Worm (Caenorhabditis elegans) whole organism, L4 larva: ENCODE measurements around the gene tmed-13.

ENCODE experiments used
- F49E8.2 ChIP-seq: sonication (generic microtip); optimal IDR thresholded peaks from 2 replicates; lab custom pipeline; 2016; ENCODE audit warnings: missing compliant biosample characterization, mild to moderate bottlenecking, missing genetic modification characterization, borderline replicate concordance
- ama-1 ChIP-seq: fragments of 150-350 bp; optimal IDR thresholded peaks from 2 replicates; lab custom pipeline; 2014; ENCODE audit warnings: inconsistent platforms, mixed read lengths
- ceh-28 ChIP-seq: fragments of 150-350 bp; optimal IDR thresholded peaks from 2 replicates; lab custom pipeline; 2014; ENCODE audit warnings: missing biosample characterization, missing genetic modification reagents, missing genetic modification characterization
- fos-1 ChIP-seq: fragments of 150-350 bp; optimal IDR thresholded peaks from 2 replicates; lab custom pipeline; 2014; ENCODE audit warnings: missing biosample characterization, missing genetic modification characterization
- jun-1 ChIP-seq: fragments of 150-350 bp; optimal IDR thresholded peaks from 2 replicates; lab custom pipeline; 2014; ENCODE audit warnings: missing biosample characterization, missing genetic modification reagents, missing genetic modification characterization
- mep-1 ChIP-seq: fragments of 150-350 bp; sonication (generic microtip); optimal IDR thresholded peaks from 3 replicates; lab custom pipeline; 2014; ENCODE audit warnings: missing biosample characterization, missing genetic modification characterization
- mxl-3 ChIP-seq: fragments of 200-800 bp; sonication (Bioruptor generic); optimal IDR thresholded peaks from 2 replicates; lab custom pipeline; 2018; ENCODE audit warnings: mild to moderate bottlenecking, missing genetic modification characterization, missing compliant biosample characterization
- nhr-237 ChIP-seq: sonication (generic microtip); optimal IDR thresholded peaks from 2 replicates; lab custom pipeline; 2017; ENCODE audit warnings: missing biosample characterization, missing genetic modification characterization
- nhr-6 ChIP-seq: fragments of 150-350 bp; optimal IDR thresholded peaks from 2 replicates; lab custom pipeline; 2014; ENCODE audit warnings: missing biosample characterization, missing genetic modification characterization
- nhr-77 ChIP-seq: fragments of 150-350 bp; optimal IDR thresholded peaks from 2 replicates; lab custom pipeline; 2014; ENCODE audit warnings: missing biosample characterization, missing genetic modification characterization
- pha-4 ChIP-seq, 2 experiments: fragments of 150-350 bp in 1 of 2; fragments of 200-800 bp in 1 of 2; sonication (Bioruptor generic) in 1 of 2; IDR thresholded peaks in 1 of 2; optimal IDR thresholded peaks in 1 of 2; 2 replicates each; pipeline versions ENCODE4 v1.3.6 to Lab custom; 2014 to 2022; ENCODE audit warnings: missing genetic modification characterization in 2 of 2, missing genetic modification reagents in 2 of 2, missing biosample characterization in 1 of 2, missing compliant biosample characterization in 1 of 2
- snpc-4 ChIP-seq: fragments of 150-350 bp; optimal IDR thresholded peaks from 2 replicates; lab custom pipeline; 2014; ENCODE audit warnings: missing biosample characterization, missing genetic modification characterization

ce11 chrIV:6431582-6431981 is 39.6 kb downstream of the tmed-13 start, which contains the start of gene acp-7:
- TF ChIP-seq ama-1 (lab: Kevin White, UChicago) = no peak
- no peak for TF ChIP-seq snpc-4 (tag; lab: Kevin White, UChicago)
- no peak for TF ChIP-seq fos-1 (tag; lab: Kevin White, UChicago)
- TF ChIP-seq nhr-6 (tag; lab: Kevin White, UChicago) = no peak
- no peak for TF ChIP-seq nhr-77 (tag; lab: Kevin White, UChicago)
- no peak for TF ChIP-seq mep-1 (tag; lab: Kevin White, UChicago)
- TF ChIP-seq nhr-237 = no peak
- TF ChIP-seq ceh-28 (tag; lab: Kevin White, UChicago) = no peak
- TF ChIP-seq F49E8.2 = no peak
- TF ChIP-seq mxl-3 = no peak
- no peak for TF ChIP-seq jun-1 (tag; lab: Kevin White, UChicago)
- TF ChIP-seq pha-4 (GFP tag; IDR thresholded peaks at IDR 0.05; lab: Robert Waterston, UW) = no peak
- no peak for TF ChIP-seq pha-4 (tag; optimal IDR thresholded peaks at IDR 0.05; lab: Kevin White, UChicago)
